Worm (Caenorhabditis elegans) whole organism, midembryonic: ENCODE measurements around the gene srd-45.
"Not testable (repeated sequence)": the region's sequence is repeated elsewhere in the genome, so short reads cannot be mapped to it uniquely, and the experiment has no call there.

Experiments
- T22C8.4 ChIP-seq: fragments of 200-800 bp; sonication (Bioruptor generic); IDR thresholded peaks from 2 replicates; pipeline ENCODE4 v1.3.6; 2022; ENCODE audit warnings: missing genetic modification characterization, missing compliant biosample characterization
- cog-1 ChIP-seq: sonication (generic microtip); optimal IDR thresholded peaks from 2 replicates; lab custom pipeline; 2016; ENCODE audit warnings: missing genetic modification characterization, missing compliant biosample characterization
- flt-1 ChIP-seq: fragments of 200-800 bp; sonication (Bioruptor generic); IDR thresholded peaks from 2 replicates; pipeline ENCODE4 v1.3.6; 2022; ENCODE audit warnings: missing genetic modification characterization, missing compliant biosample characterization
- klf-2 ChIP-seq: fragments of 200-800 bp; sonication (Bioruptor generic); conservative IDR thresholded peaks from 2 replicates; pipeline ENCODE4 v1.3.6; 2022; ENCODE audit warnings: missing genetic modification reagents, missing genetic modification characterization, missing compliant biosample characterization
- med-1 ChIP-seq: sonication (generic microtip); optimal IDR thresholded peaks from 2 replicates; lab custom pipeline; 2017; ENCODE audit warnings: missing genetic modification characterization, mild to moderate bottlenecking, missing compliant biosample characterization, antibody characterized with exemption, missing genetic modification reagents; ENCODE audit not compliant: insufficient read depth
- ref-1 ChIP-seq: fragments of 200-800 bp; sonication (Bioruptor generic); conservative IDR thresholded peaks from 2 replicates; pipeline ENCODE4 v1.3.6; 2022; ENCODE audit warnings: missing genetic modification reagents, missing genetic modification characterization, missing compliant biosample characterization
- tab-1 ChIP-seq: fragments of 200-800 bp; sonication (Bioruptor generic); IDR thresholded peaks from 2 replicates; pipeline ENCODE4 v1.3.6; 2022; ENCODE audit warnings: missing genetic modification characterization, missing compliant biosample characterization
- ztf-23 ChIP-seq: fragments of 200-800 bp; sonication (Bioruptor generic); IDR thresholded peaks from 2 replicates; pipeline ENCODE4 v1.3.6; 2022; ENCODE audit warnings: missing genetic modification reagents, missing genetic modification characterization, missing compliant biosample characterization
- ztf-29 ChIP-seq: fragments of 200-800 bp; sonication (Bioruptor generic); IDR thresholded peaks from 2 replicates; pipeline ENCODE4 v1.3.6; 2022; ENCODE audit warnings: missing genetic modification reagents, missing genetic modification characterization, missing compliant biosample characterization

The srd-45 gene

DNA sequence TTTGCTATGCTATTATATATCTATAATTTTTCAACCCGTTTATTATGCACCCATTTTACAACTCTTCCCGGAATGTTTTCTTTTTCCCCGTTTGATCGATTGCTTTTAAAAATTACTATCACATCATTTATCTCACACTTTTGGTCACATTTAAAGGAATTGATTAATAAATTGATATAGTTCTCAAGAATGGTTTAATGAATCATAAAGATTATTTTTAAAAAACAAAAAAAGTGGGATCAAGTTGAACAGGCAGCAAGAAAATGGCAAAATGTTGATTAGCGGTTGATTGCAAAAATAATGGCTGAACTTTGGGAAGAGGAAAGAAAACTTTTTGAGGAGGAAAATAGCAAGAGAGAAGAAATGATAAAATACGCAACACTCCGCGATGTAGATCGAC, 28.9 kb upstream of the srd-45 start, which contains the start of gene W06D11.5:
Gene W06D11.5 (plus strand): TSS at position 301 of the 400 bp plus-strand sequence.
- TF ChIP-seq ref-1 (no peak), flt-1 (GFP tag; lab: Robert Waterston, UW) (no peak), med-1 (no peak), klf-2 (GFP tag; lab: Robert Waterston, UW) (no peak), ztf-23 (no peak), ztf-29 (GFP tag; lab: Robert Waterston, UW) (no peak), tab-1 (no peak), cog-1 (tag; lab: Kevin White, UChicago) (no peak), T22C8.4 (GFP tag; lab: Robert Waterston, UW) (no peak)

ce11 chrX:12302755-12303154, 26.0 kb upstream of the srd-45 start, which contains the start of gene dot-1.3:
Gene dot-1.3 (minus strand): TSS chrX:12302855.
- TF ChIP-seq flt-1 (GFP tag; lab: Robert Waterston, UW); tab-1; med-1: not testable (repeated sequence)

ce11 chrX:12304231-12304630, 24.5 kb upstream of the srd-45 start:
- TF ChIP-seq T22C8.4 (GFP tag; lab: Robert Waterston, UW) (no peak), klf-2 (GFP tag; lab: Robert Waterston, UW) (no peak), tab-1 (no peak), cog-1 (tag; lab: Kevin White, UChicago) (no peak), med-1 (no peak), flt-1 (GFP tag; lab: Robert Waterston, UW) (no peak), ztf-23 (no peak), ref-1 (no peak), ztf-29 (GFP tag; lab: Robert Waterston, UW) (no peak)

DNA sequence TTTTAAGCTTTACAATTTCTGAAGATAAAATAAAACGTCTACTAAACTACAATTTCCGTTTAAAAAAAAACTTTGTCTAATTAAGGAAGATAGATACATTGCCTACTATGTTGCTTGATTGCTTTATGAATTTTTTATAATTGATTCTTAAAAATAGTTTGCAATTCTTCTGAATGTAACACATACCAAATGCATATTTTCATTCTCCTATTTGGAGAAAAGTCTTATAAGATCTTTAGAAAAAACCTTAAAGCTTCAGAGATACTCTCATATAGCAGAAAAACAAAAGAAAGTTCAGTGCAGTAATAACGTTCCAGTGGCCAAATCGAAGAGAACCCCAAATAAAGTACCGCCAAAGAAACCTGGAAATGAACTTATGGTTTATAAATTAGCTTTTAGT, 22.2 kb upstream of the srd-45 start, which contains the start of gene phf-32:
Gene phf-32 (plus strand): TSS at position 301 of the 400 bp plus-strand sequence.
- no peak for TF ChIP-seq cog-1 (tag; lab: Kevin White, UChicago)
- no peak for TF ChIP-seq ztf-23
- TF ChIP-seq ztf-29 (GFP tag; lab: Robert Waterston, UW) = no peak
- no peak for TF ChIP-seq tab-1
- no peak for TF ChIP-seq ref-1
- no peak for TF ChIP-seq flt-1 (GFP tag; lab: Robert Waterston, UW)
- no peak for TF ChIP-seq klf-2 (GFP tag; lab: Robert Waterston, UW)
- no peak for TF ChIP-seq T22C8.4 (GFP tag; lab: Robert Waterston, UW)
- TF ChIP-seq med-1 = no peak

DNA sequence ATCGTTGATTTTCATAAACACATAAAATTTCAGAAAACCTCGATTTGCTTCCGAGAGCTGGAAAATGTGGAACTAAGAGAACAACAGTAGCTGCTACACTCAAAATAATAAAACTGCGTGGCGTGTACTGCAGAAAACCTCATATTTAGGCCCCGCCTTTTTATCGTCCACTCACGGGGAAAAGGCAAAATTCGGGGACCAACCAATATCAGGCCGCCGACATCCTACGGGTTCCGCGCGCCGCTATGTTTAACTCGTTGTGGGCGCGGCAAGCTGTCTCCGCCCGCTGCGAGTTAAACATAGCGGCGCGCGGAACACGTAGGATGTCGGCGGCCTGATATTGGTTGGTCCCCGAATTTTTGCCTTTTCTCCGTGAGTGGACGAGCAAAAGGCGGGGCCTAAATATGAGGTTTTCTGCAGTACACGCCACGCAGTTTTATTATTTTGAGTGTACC, 20.7 kb upstream of the srd-45 start, which contains the start of gene F17A2.16:
Gene F17A2.16 (plus strand): TSS at position 405 of the 455 bp plus-strand sequence.
- TF ChIP-seq cog-1 (tag; lab: Kevin White, UChicago); flt-1 (GFP tag; lab: Robert Waterston, UW); med-1: not testable (repeated sequence)

- no peak for TF ChIP-seq ztf-29 (GFP tag; lab: Robert Waterston, UW)
- TF ChIP-seq T22C8.4 (GFP tag; lab: Robert Waterston, UW) = no peak
- TF ChIP-seq flt-1 (GFP tag; lab: Robert Waterston, UW) = no peak
- TF ChIP-seq ztf-23 = no peak
- TF ChIP-seq klf-2 (GFP tag; lab: Robert Waterston, UW) = no peak
- no peak for TF ChIP-seq ref-1
- TF ChIP-seq med-1 = no peak
- TF ChIP-seq tab-1 = no peak
- TF ChIP-seq cog-1 (tag; lab: Kevin White, UChicago) = no peak
Measured at ce11 chrX:12313779-12314178, 15.0 kb upstream of the srd-45 start.

DNA sequence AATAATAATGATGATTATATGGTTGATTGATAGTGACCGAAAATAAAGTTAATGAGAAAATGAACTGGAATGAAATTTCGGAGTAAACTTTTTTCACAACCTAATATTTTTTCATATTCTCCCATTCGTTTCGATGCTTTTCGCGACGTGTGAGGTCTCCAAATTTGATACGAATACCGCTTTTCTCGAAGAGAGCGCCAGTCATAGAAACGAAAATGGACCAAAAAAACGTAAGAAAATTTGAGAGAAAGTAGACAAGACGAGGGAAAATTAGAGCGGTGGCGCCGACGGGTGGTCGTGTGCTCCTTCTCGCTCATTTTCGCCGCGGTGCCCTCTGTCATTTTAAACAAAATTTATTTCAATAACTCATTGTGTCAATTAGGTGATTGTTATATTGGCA, 14.4 kb upstream of the srd-45 start:
- TF ChIP-seq ztf-23 (no peak), tab-1 (no peak), cog-1 (tag; lab: Kevin White, UChicago) (no peak), flt-1 (GFP tag; lab: Robert Waterston, UW) (no peak), ref-1 (no peak), T22C8.4 (GFP tag; lab: Robert Waterston, UW) (no peak), ztf-29 (GFP tag; lab: Robert Waterston, UW) (no peak), med-1 (no peak), klf-2 (GFP tag; lab: Robert Waterston, UW) (no peak)

- no peak for TF ChIP-seq tab-1
- TF ChIP-seq ztf-29 (GFP tag; lab: Robert Waterston, UW) = no peak
- no peak for TF ChIP-seq ztf-23
- TF ChIP-seq med-1 = no peak
- no peak for TF ChIP-seq flt-1 (GFP tag; lab: Robert Waterston, UW)
- no peak for TF ChIP-seq T22C8.4 (GFP tag; lab: Robert Waterston, UW)
- no peak for TF ChIP-seq klf-2 (GFP tag; lab: Robert Waterston, UW)
- TF ChIP-seq ref-1 = no peak
Measured at ce11 chrX:12315268-12315667, 13.5 kb upstream of the srd-45 start, which contains the start of gene xtr-2. Gene xtr-2 (plus strand): TSS chrX:12315568.

ce11 chrX:12317560-12317959, 11.2 kb upstream of the srd-45 start:
- TF ChIP-seq T22C8.4 (GFP tag; lab: Robert Waterston, UW) (no peak), flt-1 (GFP tag; lab: Robert Waterston, UW) (no peak), klf-2 (GFP tag; lab: Robert Waterston, UW) (no peak), ref-1 (no peak), med-1 (no peak), ztf-23 (no peak), ztf-29 (GFP tag; lab: Robert Waterston, UW) (no peak), tab-1 (no peak), cog-1 (tag; lab: Kevin White, UChicago) (no peak)

DNA sequence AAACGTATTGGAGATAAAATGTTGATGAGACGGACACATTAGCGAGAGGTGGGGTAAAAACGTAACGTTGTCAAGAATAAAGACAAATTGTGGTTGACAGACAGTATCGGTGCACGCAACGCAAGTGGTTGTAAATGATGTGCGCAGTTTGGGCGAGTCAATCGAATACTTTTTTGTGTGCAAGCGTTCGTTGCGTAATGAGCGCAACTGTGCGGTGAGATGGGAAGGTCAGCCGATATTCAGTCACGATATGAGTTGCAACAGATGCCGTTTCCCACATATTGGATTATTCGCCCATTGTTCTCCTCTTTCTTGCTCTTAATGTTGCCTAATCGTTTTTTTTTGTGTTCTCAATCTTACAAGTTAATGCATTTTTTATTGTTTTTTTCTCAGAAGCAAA, 8.0 kb upstream of the srd-45 start, which contains the start of gene ceh-40:
Gene ceh-40 (minus strand): TSS at position 41 of the 400 bp plus-strand sequence.
- TF ChIP-seq cog-1 (tag; lab: Kevin White, UChicago) (no peak), flt-1 (GFP tag; lab: Robert Waterston, UW) (no peak), T22C8.4 (GFP tag; lab: Robert Waterston, UW) (no peak), klf-2 (GFP tag; lab: Robert Waterston, UW) (no peak), ztf-29 (GFP tag; lab: Robert Waterston, UW) (no peak)
